Fruit fly (Drosophila melanogaster): ENCODE results near the gene Bmcp.

- TF ChIP-seq CG8478 (optimal IDR thresholded peaks at IDR 0.05), result no peak
- TF ChIP-seq CTCF (optimal IDR thresholded peaks at IDR 0.05), result no peak
Observed at dm6 chr3L:11766563-11766962, 45.8 kb downstream of the Bmcp start.
